Worm (Caenorhabditis elegans): Measurements from ENCODE around the gene ugt-62.

Gene ugt-62

DNA sequence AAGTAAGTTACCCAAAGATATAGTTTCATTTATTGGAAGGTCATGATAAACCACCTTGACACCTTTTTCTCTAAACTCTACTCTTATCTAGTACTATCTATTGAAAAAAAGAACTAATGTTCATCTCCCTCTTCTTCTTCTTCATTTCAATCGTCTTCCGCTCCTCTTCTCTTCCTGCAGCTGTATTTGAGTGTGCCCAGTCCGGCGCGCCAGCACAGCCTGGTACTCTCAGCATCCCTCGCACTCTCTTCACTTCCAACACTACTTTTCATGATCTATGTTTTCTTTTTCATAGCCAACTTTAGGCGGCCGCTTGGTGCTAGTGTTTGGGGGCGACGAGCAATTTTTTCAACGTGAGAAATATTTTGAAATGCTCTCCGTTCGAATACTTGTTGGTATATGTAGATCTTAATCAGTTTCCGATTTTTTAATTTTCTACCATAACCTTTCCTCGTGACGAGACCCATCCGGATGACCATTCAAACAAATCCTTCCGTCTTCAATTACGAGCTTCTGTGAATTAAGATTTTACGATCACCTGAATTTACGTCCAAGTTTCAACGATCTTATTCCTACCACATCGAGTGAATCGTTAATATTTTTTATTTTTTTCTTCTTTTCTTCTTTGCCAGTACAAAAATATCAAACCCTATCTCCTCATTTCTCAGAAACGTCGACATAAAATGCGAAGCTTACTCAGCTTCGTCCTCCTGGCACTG lies 21.8 kb upstream of the ugt-62 start, which contains the start of gene pan-1:
Gene pan-1 (plus strand): TSS at position 669 of the 719 bp plus-strand sequence.
- TF ChIP-seq ceh-36 (tag; optimal IDR thresholded peaks at IDR 0.05), result no peak
- no peak for TF ChIP-seq tbx-37 (GFP tag; conservative IDR thresholded peaks at IDR 0.05)
- TF ChIP-seq F13C5.2 (tag; optimal IDR thresholded peaks at IDR 0.05), result peak; percentile 32

DNA sequence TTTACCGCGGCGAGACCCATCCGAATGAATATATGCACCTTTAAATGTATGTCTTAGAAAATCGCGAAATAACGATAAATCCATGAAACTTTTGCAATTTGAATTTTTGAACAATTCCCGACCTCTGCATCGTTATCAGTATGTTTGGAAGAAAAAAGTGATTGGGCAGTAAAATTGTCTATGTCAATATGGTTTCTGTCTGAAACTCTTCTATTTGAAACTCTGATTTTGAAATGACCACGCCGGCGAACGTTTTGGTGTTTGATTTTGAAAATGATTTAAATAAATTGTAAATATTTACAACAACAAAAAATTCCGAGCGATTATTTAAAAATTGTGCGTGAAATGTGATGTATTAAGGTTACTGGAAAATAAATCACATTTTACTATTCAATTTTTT lies 20.9 kb upstream of the ugt-62 start:
- no peak for TF ChIP-seq sea-1 (GFP tag; conservative IDR thresholded peaks at IDR 0.05)
- TF ChIP-seq ets-7 (tag; optimal IDR thresholded peaks at IDR 0.05), result no peak
- no peak for TF ChIP-seq F13C5.2 (tag; optimal IDR thresholded peaks at IDR 0.05)
- TF ChIP-seq aly-1 (tag; optimal IDR thresholded peaks at IDR 0.05), result no peak
- TF ChIP-seq flt-1 (GFP tag; IDR thresholded peaks at IDR 0.05), result no peak
- TF ChIP-seq scrt-1 (GFP tag; IDR thresholded peaks at IDR 0.05), result no peak
- TF ChIP-seq hnd-1 (tag; optimal IDR thresholded peaks at IDR 0.05), result no peak
- no peak for TF ChIP-seq ceh-36 (tag; optimal IDR thresholded peaks at IDR 0.05)
- TF ChIP-seq ama-1 (optimal IDR thresholded peaks at IDR 0.05), result no peak
- TF ChIP-seq B0310.2 (tag; optimal IDR thresholded peaks at IDR 0.05), result no peak
- no peak for TF ChIP-seq hmbx-1 (tag; optimal IDR thresholded peaks at IDR 0.05)
- TF ChIP-seq tbx-11 (GFP tag; IDR thresholded peaks at IDR 0.05), result no peak
- no peak for TF ChIP-seq tra-4 (tag; optimal IDR thresholded peaks at IDR 0.05)
- no peak for TF ChIP-seq tbx-37 (GFP tag; conservative IDR thresholded peaks at IDR 0.05)
- no peak for TF ChIP-seq pes-1 (GFP tag; IDR thresholded peaks at IDR 0.05)

DNA sequence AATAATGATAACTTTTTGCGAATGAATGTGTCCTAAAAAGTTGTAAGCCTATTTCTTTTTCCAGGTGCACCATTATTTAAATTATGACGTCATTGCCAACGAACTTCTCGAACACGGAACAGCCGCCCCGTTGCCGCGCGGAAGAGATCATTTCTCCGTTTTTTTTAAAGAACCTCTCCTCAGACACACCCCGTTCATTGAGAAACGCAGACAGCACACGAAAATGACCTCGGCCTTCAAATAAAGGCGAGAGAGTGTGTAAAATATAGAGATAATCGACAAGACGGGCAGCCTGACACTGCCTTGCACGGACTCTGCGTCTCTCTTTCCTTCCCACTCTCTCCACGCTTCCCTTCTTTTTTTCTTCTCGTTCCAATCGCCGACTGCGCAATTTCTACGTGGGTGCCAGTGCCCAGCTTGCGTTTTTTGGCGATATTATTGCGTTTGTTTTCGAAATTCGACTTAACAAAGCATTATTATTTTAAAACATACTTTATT lies 20.0 kb upstream of the ugt-62 start:
- no peak for TF ChIP-seq pes-1 (GFP tag; IDR thresholded peaks at IDR 0.05)
- peak; percentile 7 for TF ChIP-seq hmg-4 (GFP tag; optimal IDR thresholded peaks at IDR 0.05)
- TF ChIP-seq F13C5.2 (tag; optimal IDR thresholded peaks at IDR 0.05), result peak; percentile 41
- no peak for TF ChIP-seq hmbx-1 (tag; optimal IDR thresholded peaks at IDR 0.05)
- no peak for TF ChIP-seq scrt-1 (GFP tag; IDR thresholded peaks at IDR 0.05)
- TF ChIP-seq aly-1 (tag; optimal IDR thresholded peaks at IDR 0.05), result no peak
- TF ChIP-seq B0310.2 (tag; optimal IDR thresholded peaks at IDR 0.05), result no peak
- TF ChIP-seq hnd-1 (tag; optimal IDR thresholded peaks at IDR 0.05), result no peak

DNA sequence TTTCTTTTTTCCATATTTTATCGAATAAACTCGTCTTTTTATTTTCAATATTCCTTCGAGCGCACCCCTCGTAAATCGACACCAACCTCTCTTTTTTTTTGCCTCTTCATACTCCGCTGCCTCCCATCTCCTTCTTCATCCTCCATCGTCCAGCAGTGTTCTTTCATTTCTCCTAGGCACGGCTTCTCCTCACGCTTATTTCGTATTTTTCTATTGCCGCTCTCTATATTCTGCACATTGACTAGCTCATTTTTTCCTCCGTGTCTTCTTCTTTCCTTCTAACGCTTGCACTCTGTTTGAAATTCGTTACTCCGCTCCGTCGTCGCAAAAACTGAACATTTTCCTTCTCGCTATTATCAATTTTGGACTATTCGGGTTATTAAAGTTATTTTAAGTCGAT lies 14.9 kb upstream of the ugt-62 start:
- TF ChIP-seq sea-1 (GFP tag; conservative IDR thresholded peaks at IDR 0.05) (no peak), pes-1 (GFP tag; IDR thresholded peaks at IDR 0.05) (no peak), flt-1 (GFP tag; IDR thresholded peaks at IDR 0.05) (no peak), hmg-4 (GFP tag; optimal IDR thresholded peaks at IDR 0.05) (no peak)

DNA sequence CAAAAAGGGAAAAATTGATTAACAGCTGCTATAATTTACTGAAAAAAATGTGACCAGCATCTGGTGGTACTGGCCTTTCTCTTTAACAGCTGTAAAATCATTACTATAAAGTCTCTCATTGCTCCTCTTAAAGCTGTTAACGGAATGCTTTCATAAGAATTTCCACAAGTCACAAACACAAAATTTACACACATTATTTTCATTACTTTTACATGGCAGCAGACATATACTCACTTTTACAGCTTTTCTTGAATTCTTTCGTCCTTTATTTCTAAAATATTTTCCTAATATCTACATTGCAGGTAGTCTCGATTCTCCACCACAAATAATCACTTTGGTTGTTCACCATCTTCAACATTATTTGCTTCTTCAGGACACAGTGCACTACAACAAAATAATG lies 12.9 kb upstream of the ugt-62 start, which contains the start of gene imph-1:
Gene imph-1 (plus strand): TSS at position 301 of the 400 bp plus-strand sequence.
- no peak for TF ChIP-seq hnd-1 (tag; optimal IDR thresholded peaks at IDR 0.05)

DNA sequence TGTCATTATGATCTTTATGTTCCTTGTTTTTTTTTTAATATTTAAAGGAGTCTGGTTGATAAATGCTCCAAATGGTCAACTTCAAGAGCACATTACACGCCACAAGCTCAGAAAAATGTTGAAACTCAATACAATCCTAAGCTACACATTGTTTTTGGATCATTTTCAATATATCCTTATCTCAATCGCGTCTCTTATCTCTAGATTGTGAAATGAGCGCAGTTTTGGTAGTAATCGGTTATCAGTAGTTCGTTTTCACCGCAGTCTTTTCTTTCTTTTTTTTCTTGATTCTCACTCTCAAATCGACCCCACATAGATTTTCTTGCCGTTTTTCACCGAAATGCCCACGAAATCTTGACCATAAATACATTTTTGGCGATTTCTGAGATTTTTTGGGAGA lies 12.4 kb upstream of the ugt-62 start:
- no peak for TF ChIP-seq scrt-1 (GFP tag; IDR thresholded peaks at IDR 0.05)

DNA sequence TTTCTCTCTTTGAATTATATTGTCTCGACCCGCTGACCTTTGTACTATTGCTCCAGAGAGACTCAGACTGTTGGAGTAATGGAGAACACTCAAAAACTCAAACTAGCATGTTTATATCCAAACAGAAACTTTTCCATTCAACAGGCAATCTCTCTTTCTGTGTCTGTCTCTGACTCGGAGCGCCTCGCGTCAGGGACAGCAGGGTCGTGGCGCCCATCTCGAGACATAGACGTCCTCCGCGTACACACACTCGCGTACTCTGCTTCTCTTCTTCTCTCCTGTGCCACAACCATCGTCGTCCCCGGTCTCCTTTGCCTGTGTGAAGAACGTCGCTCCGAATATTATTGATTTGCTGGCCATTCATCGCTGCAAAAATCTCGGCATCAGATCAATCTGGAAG lies 11.5 kb upstream of the ugt-62 start:
- TF ChIP-seq scrt-1 (GFP tag; IDR thresholded peaks at IDR 0.05) (no peak), ama-1 (optimal IDR thresholded peaks at IDR 0.05) (no peak), pes-1 (GFP tag; IDR thresholded peaks at IDR 0.05) (no peak), B0310.2 (tag; optimal IDR thresholded peaks at IDR 0.05) (no peak), hmbx-1 (tag; optimal IDR thresholded peaks at IDR 0.05) (no peak), ets-7 (tag; optimal IDR thresholded peaks at IDR 0.05) (no peak), ceh-36 (tag; optimal IDR thresholded peaks at IDR 0.05) (no peak), F13C5.2 (tag; optimal IDR thresholded peaks at IDR 0.05) (no peak), tbx-11 (GFP tag; IDR thresholded peaks at IDR 0.05) (no peak), aly-1 (tag; optimal IDR thresholded peaks at IDR 0.05) (no peak), flt-1 (GFP tag; IDR thresholded peaks at IDR 0.05) (no peak), sea-1 (GFP tag; conservative IDR thresholded peaks at IDR 0.05) (no peak), hmg-4 (GFP tag; optimal IDR thresholded peaks at IDR 0.05) (no peak), ceh-13 (GFP tag; optimal IDR thresholded peaks at IDR 0.05) (no peak), tbx-37 (GFP tag; conservative IDR thresholded peaks at IDR 0.05) (no peak)

DNA sequence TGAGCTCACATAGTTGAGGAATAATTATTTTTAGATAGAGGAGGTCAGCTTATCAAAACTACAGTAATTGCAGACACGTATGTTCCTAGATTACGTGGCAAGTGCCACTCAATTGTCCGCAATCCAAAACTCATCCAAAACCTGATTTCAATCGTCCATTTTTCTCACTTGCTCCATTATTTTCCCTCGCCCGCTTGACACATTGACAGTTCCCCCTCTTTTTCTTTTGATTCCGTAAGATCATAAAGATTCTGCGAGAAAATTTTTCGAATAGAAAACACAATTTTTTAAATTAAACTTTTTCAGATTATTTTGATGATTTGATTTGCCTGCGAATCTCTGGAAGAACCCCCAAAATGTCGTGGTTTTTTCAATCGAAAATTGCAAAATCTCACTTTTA lies 8.3 kb upstream of the ugt-62 start, which contains the start of gene M88.4:
Gene M88.4 (plus strand): TSS at position 301 of the 400 bp plus-strand sequence.
- TF ChIP-seq tbx-11 (GFP tag; IDR thresholded peaks at IDR 0.05), result no peak
- TF ChIP-seq sea-1 (GFP tag; conservative IDR thresholded peaks at IDR 0.05), result no peak
- no peak for TF ChIP-seq tra-4 (tag; optimal IDR thresholded peaks at IDR 0.05)
- TF ChIP-seq aly-1 (tag; optimal IDR thresholded peaks at IDR 0.05), result no peak
- no peak for TF ChIP-seq pes-1 (GFP tag; IDR thresholded peaks at IDR 0.05)
- no peak for TF ChIP-seq tbx-37 (GFP tag; conservative IDR thresholded peaks at IDR 0.05)
- no peak for TF ChIP-seq F13C5.2 (tag; optimal IDR thresholded peaks at IDR 0.05)
- no peak for TF ChIP-seq hnd-1 (tag; optimal IDR thresholded peaks at IDR 0.05)
- no peak for TF ChIP-seq hmg-4 (GFP tag; optimal IDR thresholded peaks at IDR 0.05)
- no peak for TF ChIP-seq ceh-36 (tag; optimal IDR thresholded peaks at IDR 0.05)
- TF ChIP-seq ama-1 (optimal IDR thresholded peaks at IDR 0.05), result no peak
- no peak for TF ChIP-seq flt-1 (GFP tag; IDR thresholded peaks at IDR 0.05)

DNA sequence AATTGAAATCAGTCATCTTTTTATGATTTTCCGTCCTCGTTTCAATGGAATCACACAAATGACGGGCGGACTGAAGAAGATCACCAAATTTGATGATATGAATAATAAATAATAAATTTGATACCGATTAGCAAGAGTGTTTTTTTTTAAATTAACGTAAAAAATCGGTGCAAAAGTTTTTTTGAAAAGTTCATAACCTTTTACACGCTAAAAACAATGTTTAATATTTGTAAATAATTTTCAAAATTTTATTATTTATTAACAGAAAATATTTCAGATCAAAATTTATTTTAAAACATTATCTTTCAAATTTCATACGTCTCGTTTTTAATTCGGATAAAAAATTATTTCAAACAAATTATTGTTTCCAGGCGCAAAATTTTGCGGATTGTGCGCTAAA lies 4.5 kb upstream of the ugt-62 start, which contains the start of gene M88.3:
Gene M88.3 (minus strand): TSS at position 101 of the 400 bp plus-strand sequence.
- TF ChIP-seq hmbx-1 (tag; optimal IDR thresholded peaks at IDR 0.05), result no peak
- no peak for TF ChIP-seq aly-1 (tag; optimal IDR thresholded peaks at IDR 0.05)
- no peak for TF ChIP-seq hmg-4 (GFP tag; optimal IDR thresholded peaks at IDR 0.05)
- no peak for TF ChIP-seq tbx-37 (GFP tag; conservative IDR thresholded peaks at IDR 0.05)
- TF ChIP-seq sea-1 (GFP tag; conservative IDR thresholded peaks at IDR 0.05), result no peak
- no peak for TF ChIP-seq B0310.2 (tag; optimal IDR thresholded peaks at IDR 0.05)
- TF ChIP-seq tra-4 (tag; optimal IDR thresholded peaks at IDR 0.05), result no peak
- TF ChIP-seq hnd-1 (tag; optimal IDR thresholded peaks at IDR 0.05), result no peak
- TF ChIP-seq tbx-11 (GFP tag; IDR thresholded peaks at IDR 0.05), result no peak
- TF ChIP-seq ets-7 (tag; optimal IDR thresholded peaks at IDR 0.05), result no peak
- no peak for TF ChIP-seq scrt-1 (GFP tag; IDR thresholded peaks at IDR 0.05)
- no peak for TF ChIP-seq ceh-13 (GFP tag; optimal IDR thresholded peaks at IDR 0.05)
- TF ChIP-seq pes-1 (GFP tag; IDR thresholded peaks at IDR 0.05), result no peak
- TF ChIP-seq flt-1 (GFP tag; IDR thresholded peaks at IDR 0.05), result no peak
